Fruit fly (Drosophila melanogaster): ENCODE results near the gene Cln3.

DNA sequence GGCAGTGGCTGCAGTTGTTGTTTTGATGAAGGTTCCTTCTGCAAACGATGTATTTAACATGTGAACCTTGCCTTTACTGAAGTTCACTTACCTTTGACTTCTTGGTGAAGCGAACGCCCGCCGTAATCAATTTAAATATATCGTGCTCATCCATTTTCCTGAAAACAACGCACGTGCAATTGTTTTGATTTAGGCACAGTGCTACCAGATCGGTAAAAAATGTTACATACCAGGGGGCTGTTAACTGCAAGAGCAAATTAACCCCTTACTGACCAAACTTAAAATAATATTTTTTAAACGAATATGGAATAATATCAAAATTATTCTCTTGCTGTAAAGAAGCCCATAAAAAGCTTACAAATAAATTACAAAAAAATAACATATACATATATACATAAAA lies 9.4 kb downstream of the Cln3 start, which contains the start of gene ais:
- no peak for TF ChIP-seq CG9948 (tag; optimal IDR thresholded peaks at IDR 0.05)
- no peak for TF ChIP-seq CG12605 (GFP tag; IDR thresholded peaks at IDR 0.05)
- no peak for TF ChIP-seq Pif1B (GFP tag; optimal IDR thresholded peaks at IDR 0.05)
- no peak for TF ChIP-seq CG8159 (tag; optimal IDR thresholded peaks at IDR 0.05)
- TF ChIP-seq Ets98B (GFP tag; IDR thresholded peaks at IDR 0.05): no peak
- no peak for TF ChIP-seq CG8301 (tag; optimal IDR thresholded peaks at IDR 0.05)
- no peak for TF ChIP-seq CG34367 (tag; optimal IDR thresholded peaks at IDR 0.05)

All from whole organism, pupa.